Worm (Caenorhabditis elegans) whole organism, early embryonic: ENCODE data around the gene sax-2.

Experiments
- B0310.2 ChIP-seq: sonication (generic microtip); optimal IDR thresholded peaks from 2 replicates; lab custom pipeline; 2016; ENCODE audit warnings: mild to moderate bottlenecking, missing genetic modification characterization, missing compliant biosample characterization
- F13C5.2 ChIP-seq: sonication (generic microtip); optimal IDR thresholded peaks from 2 replicates; lab custom pipeline; 2017; ENCODE audit warnings: mild to moderate bottlenecking, missing genetic modification characterization, inconsistent platforms, missing compliant biosample characterization
- aly-1 ChIP-seq: sonication (generic microtip); optimal IDR thresholded peaks from 2 replicates; lab custom pipeline; 2016; ENCODE audit warnings: missing genetic modification characterization, missing compliant biosample characterization
- ama-1 ChIP-seq: fragments of 150-350 bp; optimal IDR thresholded peaks from 2 replicates; lab custom pipeline; 2014
- ceh-13 ChIP-seq: fragments of 200-800 bp; sonication (Bioruptor generic); optimal IDR thresholded peaks from 2 replicates; lab custom pipeline; 2018; ENCODE audit warnings: mild to moderate bottlenecking, missing genetic modification characterization, missing compliant biosample characterization
- ceh-36 ChIP-seq: sonication (generic microtip); optimal IDR thresholded peaks from 2 replicates; lab custom pipeline; 2016; ENCODE audit warnings: missing genetic modification characterization, inconsistent platforms, missing compliant biosample characterization
- ets-7 ChIP-seq: sonication (generic microtip); optimal IDR thresholded peaks from 2 replicates; lab custom pipeline; 2016; ENCODE audit warnings: missing genotype, missing genetic modification characterization, missing compliant biosample characterization
- flt-1 ChIP-seq: fragments of 200-800 bp; sonication (Bioruptor generic); IDR thresholded peaks from 2 replicates; pipeline ENCODE4 v1.3.6; 2022; ENCODE audit warnings: missing genetic modification characterization, missing compliant biosample characterization
- hmbx-1 ChIP-seq: sonication (generic microtip); optimal IDR thresholded peaks from 2 replicates; lab custom pipeline; 2016; ENCODE audit warnings: mild to moderate bottlenecking, missing genetic modification characterization, missing compliant biosample characterization
- hmg-4 ChIP-seq: fragments of 200-800 bp; sonication (Bioruptor generic); optimal IDR thresholded peaks from 2 replicates; lab custom pipeline; 2018; ENCODE audit warnings: mild to moderate bottlenecking, missing genetic modification characterization, missing compliant biosample characterization
- hnd-1 ChIP-seq: sonication (generic microtip); optimal IDR thresholded peaks from 2 replicates; lab custom pipeline; 2016; ENCODE audit warnings: missing genetic modification characterization, missing compliant biosample characterization
- pes-1 ChIP-seq: fragments of 200-800 bp; sonication (Bioruptor generic); IDR thresholded peaks from 2 replicates; pipeline ENCODE4 v1.3.6; 2022; ENCODE audit warnings: missing genetic modification reagents, missing genetic modification characterization, missing compliant biosample characterization
- scrt-1 ChIP-seq: fragments of 200-800 bp; sonication (Bioruptor generic); IDR thresholded peaks from 2 replicates; pipeline ENCODE4 v1.3.6; 2022; ENCODE audit warnings: missing genetic modification characterization, missing compliant biosample characterization
- sea-1 ChIP-seq: fragments of 200-800 bp; sonication (Bioruptor generic); conservative IDR thresholded peaks from 2 replicates; pipeline ENCODE4 v1.3.6; 2022; ENCODE audit warnings: missing genetic modification characterization, missing compliant biosample characterization
- tbx-11 ChIP-seq: fragments of 200-800 bp; sonication (Bioruptor generic); IDR thresholded peaks from 2 replicates; pipeline ENCODE4 v1.3.6; 2022; ENCODE audit warnings: missing genetic modification characterization, missing compliant biosample characterization
- tbx-37 ChIP-seq: fragments of 200-800 bp; sonication (Bioruptor generic); conservative IDR thresholded peaks from 2 replicates; pipeline ENCODE4 v1.3.6; 2022; ENCODE audit warnings: missing genetic modification reagents, missing genetic modification characterization, missing compliant biosample characterization
- tra-4 ChIP-seq: sonication (generic microtip); optimal IDR thresholded peaks from 2 replicates; lab custom pipeline; 2017; ENCODE audit warnings: missing genetic modification characterization, missing compliant biosample characterization

The sax-2 gene

DNA sequence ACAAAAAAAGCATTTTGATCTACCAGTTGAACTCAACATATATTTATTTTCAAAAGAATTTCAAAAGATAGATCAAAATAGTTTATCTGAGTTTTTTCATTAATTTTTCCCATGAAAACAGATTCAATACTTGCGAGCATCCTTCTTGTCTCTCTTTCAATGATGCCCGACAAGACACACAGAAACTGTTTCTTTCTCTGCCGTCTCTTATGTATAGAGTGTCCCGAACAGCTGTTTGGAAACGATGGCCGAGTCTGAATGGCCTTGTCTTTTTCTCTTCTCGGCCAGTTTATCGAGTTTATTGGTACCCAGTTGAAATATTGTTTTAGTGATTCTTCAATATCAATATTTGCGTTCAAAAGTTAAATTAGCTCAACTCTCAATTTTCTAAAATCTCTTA is 755 bp upstream of the sax-2 start:
- TF ChIP-seq tra-4 (tag; lab: Kevin White, UChicago) (no peak), flt-1 (no peak), hmg-4 (peak; percentile 53), F13C5.2 (tag; lab: Kevin White, UChicago) (peak; percentile 32)

DNA sequence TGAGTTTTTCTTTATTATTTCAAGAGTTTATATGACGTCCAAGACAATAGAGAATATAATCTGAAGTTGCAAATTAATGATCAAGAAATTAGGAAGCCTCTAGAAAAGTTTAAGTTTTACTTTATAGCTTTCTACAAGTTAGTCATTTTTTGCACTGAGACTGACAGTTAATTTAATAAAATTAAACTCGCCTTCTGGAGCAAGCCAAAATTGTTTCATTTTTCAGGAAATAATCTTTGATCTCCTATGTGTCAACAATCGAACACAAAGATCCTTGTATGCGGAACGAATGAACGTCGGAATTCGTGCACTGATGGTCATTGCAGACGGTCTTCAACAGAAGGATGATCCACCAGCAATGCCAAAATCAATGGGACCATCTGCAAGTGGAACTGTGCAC is 2.9 kb downstream of the sax-2 start:
- TF ChIP-seq ceh-13 (GFP tag; lab: Kevin White, UChicago), result no peak
- no peak for TF ChIP-seq pes-1 (GFP tag; lab: Robert Waterston, UW)
- no peak for TF ChIP-seq flt-1
- no peak for TF ChIP-seq F13C5.2 (tag; lab: Kevin White, UChicago)
- no peak for TF ChIP-seq tbx-11 (GFP tag; lab: Robert Waterston, UW)
- TF ChIP-seq hmbx-1 (tag; lab: Kevin White, UChicago), result no peak

DNA sequence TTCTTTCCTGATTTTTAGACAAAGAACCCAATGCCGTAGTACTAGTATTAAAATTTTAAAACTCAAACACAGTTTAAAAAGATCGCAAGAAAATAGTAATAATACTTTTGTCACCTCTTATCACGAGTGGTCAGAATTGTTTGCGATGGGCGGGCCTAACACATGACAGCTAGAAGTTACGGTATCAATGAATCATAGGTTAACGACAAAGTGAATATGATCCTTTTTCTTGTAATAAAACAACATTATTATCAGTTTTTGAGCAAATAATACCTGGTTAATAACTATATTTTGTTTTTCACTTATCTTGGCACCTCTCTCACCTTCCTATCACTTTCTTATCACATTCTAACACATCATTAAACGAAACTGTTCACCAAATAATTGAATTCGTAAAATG is 3.5 kb downstream of the sax-2 start:
- TF ChIP-seq hnd-1 (no peak), ama-1 (lab: Kevin White, UChicago) (no peak)

DNA sequence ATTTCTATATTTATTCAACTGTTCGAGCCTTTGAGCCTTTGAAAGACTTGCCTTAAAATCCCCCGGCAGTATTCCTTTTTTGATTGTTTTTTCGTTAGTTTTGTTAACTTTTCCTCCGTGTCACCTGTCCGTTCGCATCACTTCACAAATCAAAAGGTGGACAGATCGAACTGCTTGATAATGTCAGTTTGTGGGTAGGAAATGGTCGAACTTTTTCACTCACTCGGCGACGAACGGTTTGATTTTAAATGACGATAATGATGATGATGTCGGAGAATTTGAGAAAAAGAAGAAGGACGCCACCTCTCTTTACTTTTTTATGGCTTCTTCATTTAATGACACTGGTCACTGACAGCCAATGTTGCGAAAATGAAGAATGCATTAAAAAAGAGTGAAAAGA is 9.6 kb downstream of the sax-2 start:
- no peak for TF ChIP-seq F13C5.2 (tag; lab: Kevin White, UChicago)
- no peak for TF ChIP-seq tra-4 (tag; lab: Kevin White, UChicago)
- no peak for TF ChIP-seq ets-7 (tag; lab: Kevin White, UChicago)
- TF ChIP-seq tbx-37, result no peak
- no peak for TF ChIP-seq flt-1
- no peak for TF ChIP-seq B0310.2 (tag; lab: Kevin White, UChicago)
- TF ChIP-seq scrt-1 (GFP tag; lab: Robert Waterston, UW), result no peak
- TF ChIP-seq ama-1 (lab: Kevin White, UChicago), result no peak
- no peak for TF ChIP-seq hmbx-1 (tag; lab: Kevin White, UChicago)
- TF ChIP-seq hnd-1, result no peak
- no peak for TF ChIP-seq pes-1 (GFP tag; lab: Robert Waterston, UW)
- no peak for TF ChIP-seq tbx-11 (GFP tag; lab: Robert Waterston, UW)
- no peak for TF ChIP-seq aly-1 (tag; lab: Kevin White, UChicago)
- no peak for TF ChIP-seq ceh-13 (GFP tag; lab: Kevin White, UChicago)

DNA sequence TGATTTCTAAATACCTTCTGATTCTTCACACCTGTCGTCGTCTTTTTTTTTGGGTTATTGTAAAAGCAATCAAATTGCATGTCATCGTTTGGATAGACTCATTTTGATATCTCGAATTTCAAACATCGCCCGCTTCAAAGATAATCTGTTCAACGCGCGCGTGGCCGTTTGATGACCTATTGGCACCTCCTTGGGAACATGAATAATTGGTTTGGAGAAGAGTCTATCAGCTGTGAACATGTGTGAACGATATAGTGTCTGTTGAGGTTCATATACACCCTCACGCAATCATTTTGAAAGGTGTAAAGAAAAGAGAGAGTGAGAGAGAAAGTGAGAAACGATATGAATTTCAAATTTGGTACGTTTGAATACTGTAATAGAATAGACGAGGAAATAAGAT is 11.1 kb downstream of the sax-2 start:
- TF ChIP-seq tbx-11 (GFP tag; lab: Robert Waterston, UW), result no peak
- TF ChIP-seq scrt-1 (GFP tag; lab: Robert Waterston, UW), result no peak
- TF ChIP-seq tbx-37, result no peak
- no peak for TF ChIP-seq pes-1 (GFP tag; lab: Robert Waterston, UW)
- no peak for TF ChIP-seq hmg-4
- no peak for TF ChIP-seq hnd-1
- TF ChIP-seq ets-7 (tag; lab: Kevin White, UChicago), result no peak
- TF ChIP-seq ceh-13 (GFP tag; lab: Kevin White, UChicago), result no peak
- no peak for TF ChIP-seq tra-4 (tag; lab: Kevin White, UChicago)
- no peak for TF ChIP-seq ceh-36 (tag; lab: Kevin White, UChicago)
- no peak for TF ChIP-seq B0310.2 (tag; lab: Kevin White, UChicago)
- no peak for TF ChIP-seq ama-1 (lab: Kevin White, UChicago)
- TF ChIP-seq F13C5.2 (tag; lab: Kevin White, UChicago), result no peak
- TF ChIP-seq sea-1, result no peak
- no peak for TF ChIP-seq aly-1 (tag; lab: Kevin White, UChicago)
- TF ChIP-seq hmbx-1 (tag; lab: Kevin White, UChicago), result no peak
- TF ChIP-seq flt-1, result no peak

DNA sequence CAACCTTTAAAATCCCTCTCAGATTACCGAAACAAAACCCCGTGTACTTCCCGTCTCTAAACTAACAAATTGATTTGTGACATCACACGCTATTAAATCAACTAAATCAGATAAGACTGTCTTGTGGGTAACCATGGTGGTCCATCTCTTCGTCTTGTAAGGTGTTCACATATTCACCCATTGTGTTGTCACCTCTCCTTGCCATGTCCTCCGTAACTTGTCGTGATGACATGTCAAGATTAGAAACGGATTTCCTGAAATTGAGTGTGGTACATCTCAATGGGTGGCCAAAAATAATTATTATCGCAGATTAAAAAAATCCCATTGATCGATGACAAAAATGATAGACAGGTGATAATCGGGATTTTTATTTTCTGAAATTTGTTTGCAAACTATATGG is 14.9 kb downstream of the sax-2 start:
- TF ChIP-seq ceh-13 (GFP tag; lab: Kevin White, UChicago) (no peak), flt-1 (no peak), tra-4 (tag; lab: Kevin White, UChicago) (no peak), B0310.2 (tag; lab: Kevin White, UChicago) (no peak), ceh-36 (tag; lab: Kevin White, UChicago) (no peak), F13C5.2 (tag; lab: Kevin White, UChicago) (no peak), ama-1 (lab: Kevin White, UChicago) (no peak), hmbx-1 (tag; lab: Kevin White, UChicago) (no peak), hnd-1 (no peak), tbx-37 (no peak), pes-1 (GFP tag; lab: Robert Waterston, UW) (no peak), aly-1 (tag; lab: Kevin White, UChicago) (no peak), ets-7 (tag; lab: Kevin White, UChicago) (no peak)

DNA sequence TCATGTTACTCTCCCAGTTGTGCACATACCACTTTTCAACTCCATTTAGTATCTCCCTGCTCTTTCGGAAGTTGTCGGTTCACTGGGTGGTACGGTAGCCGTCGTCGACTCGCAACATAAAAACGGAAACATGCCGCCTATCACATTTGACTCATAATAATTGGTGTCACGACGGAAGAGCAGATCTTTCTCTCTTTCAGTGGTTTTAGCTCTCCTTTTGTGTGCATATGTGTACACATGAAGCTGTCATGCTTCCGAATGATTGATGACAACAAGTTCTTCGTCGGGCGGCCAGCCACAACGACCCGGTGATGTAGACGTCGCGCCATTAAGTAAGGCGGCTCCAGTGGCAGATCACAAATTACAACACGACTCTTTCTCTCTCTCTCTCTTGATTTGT is 16.3 kb downstream of the sax-2 start:
- TF ChIP-seq scrt-1 (GFP tag; lab: Robert Waterston, UW) (no peak), ama-1 (lab: Kevin White, UChicago) (no peak), hmg-4 (no peak), flt-1 (no peak), B0310.2 (tag; lab: Kevin White, UChicago) (no peak), F13C5.2 (tag; lab: Kevin White, UChicago) (no peak), ceh-13 (GFP tag; lab: Kevin White, UChicago) (no peak), tra-4 (tag; lab: Kevin White, UChicago) (no peak), ets-7 (tag; lab: Kevin White, UChicago) (no peak), tbx-37 (no peak), hnd-1 (no peak), tbx-11 (GFP tag; lab: Robert Waterston, UW) (no peak), hmbx-1 (tag; lab: Kevin White, UChicago) (no peak), pes-1 (GFP tag; lab: Robert Waterston, UW) (no peak), aly-1 (tag; lab: Kevin White, UChicago) (no peak), ceh-36 (tag; lab: Kevin White, UChicago) (no peak), sea-1 (no peak)

DNA sequence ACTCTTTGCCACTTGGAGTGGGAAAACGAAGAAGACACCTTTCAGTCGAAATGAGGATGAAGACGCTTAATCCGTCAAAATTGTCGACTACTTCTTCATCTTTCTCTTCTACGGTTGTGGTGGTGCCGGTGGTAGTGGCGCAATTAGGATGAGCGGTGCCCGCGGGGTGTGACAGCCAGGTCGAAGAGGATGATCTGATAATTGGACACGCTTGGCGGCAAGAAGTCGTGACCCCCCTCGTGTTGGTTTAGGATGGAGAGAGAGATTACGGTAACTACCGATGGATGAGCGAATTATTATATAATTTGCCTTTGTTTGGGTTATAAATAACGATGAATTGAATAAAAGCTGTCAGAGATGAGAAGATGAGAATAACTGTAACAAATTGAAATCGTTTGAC is 17.5 kb downstream of the sax-2 start:
- TF ChIP-seq F13C5.2 (tag; lab: Kevin White, UChicago), result no peak
- TF ChIP-seq tbx-37, result no peak
- TF ChIP-seq tra-4 (tag; lab: Kevin White, UChicago), result no peak
- TF ChIP-seq ceh-36 (tag; lab: Kevin White, UChicago), result no peak
- no peak for TF ChIP-seq tbx-11 (GFP tag; lab: Robert Waterston, UW)
- no peak for TF ChIP-seq hmbx-1 (tag; lab: Kevin White, UChicago)
